Worm (Caenorhabditis elegans): ENCODE data around the gene sucl-1.
A peak's percentile ranks its signal among the peaks of the same experiment; 100 is the strongest.

Gene sucl-1

ce11 chrX:14783434-14784142 lies 29.8 kb downstream of the sucl-1 start (continued):
- no peak for TF ChIP-seq lin-38 (GFP tag; IDR thresholded peaks at IDR 0.05)
- peak; percentile 92 for TF ChIP-seq nhr-48 (tag; optimal IDR thresholded peaks at IDR 0.05)
- TF ChIP-seq aly-2 (tag; optimal IDR thresholded peaks at IDR 0.05) = no peak
- peak; percentile 98 for TF ChIP-seq aha-1 (tag)
- TF ChIP-seq nhr-42 (GFP tag; IDR thresholded peaks at IDR 0.05) = no peak
- no peak for TF ChIP-seq mdt-29 (GFP tag; IDR thresholded peaks at IDR 0.05)
- no peak for TF ChIP-seq lin-13 (GFP tag; optimal IDR thresholded peaks at IDR 0.05)
- TF ChIP-seq ztf-7 (tag; optimal IDR thresholded peaks at IDR 0.05) = no peak
- TF ChIP-seq daf-16 (GFP tag; optimal IDR thresholded peaks at IDR 0.05) = peak in 1 of 2 experiments; percentile 59
- TF ChIP-seq daf-16 (tag; optimal IDR thresholded peaks at IDR 0.05) = peak; percentile 77
- no peak for TF ChIP-seq Y75B8A.6 (GFP tag; IDR thresholded peaks at IDR 0.05)
- TF ChIP-seq dmd-8 (GFP tag; IDR thresholded peaks at IDR 0.05) = no peak
- TF ChIP-seq spr-1 (tag; optimal IDR thresholded peaks at IDR 0.05) = no peak
- no peak for TF ChIP-seq zag-1 (tag; optimal IDR thresholded peaks at IDR 0.05)
- TF ChIP-seq unc-62 (GFP tag; optimal IDR thresholded peaks at IDR 0.05 in 1 of 2) = peak in 1 of 2 experiments; percentile 67
- no peak for TF ChIP-seq unc-62 (tag; optimal IDR thresholded peaks at IDR 0.05)

- no peak for TF ChIP-seq jun-1 (tag; optimal IDR thresholded peaks at IDR 0.05)
- no peak for TF ChIP-seq daf-16 (GFP tag; optimal IDR thresholded peaks at IDR 0.05)
- TF ChIP-seq daf-16 (tag; optimal IDR thresholded peaks at IDR 0.05) = peak; percentile 59
- TF ChIP-seq arid-1 (GFP tag; conservative IDR thresholded peaks at IDR 0.05) = no peak
- TF ChIP-seq nhr-48 (tag; optimal IDR thresholded peaks at IDR 0.05) = peak; percentile 53
- peak; percentile 77 for TF ChIP-seq hlh-30 (tag; optimal IDR thresholded peaks at IDR 0.05; ENCODE audit: insufficient read depth)
- peak; percentile 82 for TF ChIP-seq hlh-11 (tag; optimal IDR thresholded peaks at IDR 0.05)
- TF ChIP-seq nhr-237 (tag; optimal IDR thresholded peaks at IDR 0.05) = no peak
- TF ChIP-seq nhr-28 (tag; optimal IDR thresholded peaks at IDR 0.05) = peak; percentile 61
- TF ChIP-seq lin-29 (GFP tag; IDR thresholded peaks at IDR 0.05) = no peak
- no peak for TF ChIP-seq F26F4.8 (GFP tag; conservative IDR thresholded peaks at IDR 0.05)
- TF ChIP-seq dmd-9 (GFP tag; IDR thresholded peaks at IDR 0.05) = no peak
- no peak for TF ChIP-seq vab-7 (GFP tag; IDR thresholded peaks at IDR 0.05)
- TF ChIP-seq dmd-6 (GFP tag; IDR thresholded peaks at IDR 0.05) = peak; percentile 70
- no peak for TF ChIP-seq F10B5.3 (tag; optimal IDR thresholded peaks at IDR 0.05)
- no peak for TF ChIP-seq attf-4 (tag; optimal IDR thresholded peaks at IDR 0.05)
- no peak for TF ChIP-seq ama-1 (optimal IDR thresholded peaks at IDR 0.05)
- TF ChIP-seq mxl-3 (GFP tag; optimal IDR thresholded peaks at IDR 0.05) = peak; percentile 65
- peak; percentile 34 to 74 for TF ChIP-seq hif-1 (tag; optimal IDR thresholded peaks at IDR 0.05)
- TF ChIP-seq php-3 (GFP tag; IDR thresholded peaks at IDR 0.05) = peak; percentile 40; the same call in 1 of the 2 replicates
- peak; percentile 18 for TF ChIP-seq dve-1 (tag; optimal IDR thresholded peaks at IDR 0.05; ENCODE audit: insufficient read depth)
- TF ChIP-seq fkh-10 (GFP tag; optimal IDR thresholded peaks at IDR 0.05) = no peak
- TF ChIP-seq aha-1 (tag) = peak; percentile 64
- TF ChIP-seq nhr-76 (tag; optimal IDR thresholded peaks at IDR 0.05) = no peak
- TF ChIP-seq mdl-1 (tag; optimal IDR thresholded peaks at IDR 0.05) = peak in 1 of 2 experiments; percentile 61
- no peak for TF ChIP-seq nhr-102 (tag; optimal IDR thresholded peaks at IDR 0.05)
- TF ChIP-seq tra-1 (GFP tag; IDR thresholded peaks at IDR 0.05) = 0 out of 2 replicates have a peak, but pooled peaks have one; percentile 35
- peak; percentile 34 for TF ChIP-seq nhr-10 (tag; optimal IDR thresholded peaks at IDR 0.05)
- TF ChIP-seq unc-62 (GFP tag; optimal IDR thresholded peaks at IDR 0.05 in 1 of 2) = peak in 1 of 2 experiments; percentile 90
- no peak for TF ChIP-seq unc-62 (tag; optimal IDR thresholded peaks at IDR 0.05)
Measured at ce11 chrX:14786821-14787556, 33.2 kb downstream of the sucl-1 start.
